Fruit fly (Drosophila melanogaster) whole organism, embryonic: ENCODE data around the gene CG9626.

Experiments
- Antp ChIP-seq: fragments of 200-800 bp; sonication (Bioruptor generic); optimal IDR thresholded peaks from 3 replicates; lab custom pipeline; 2016; ENCODE audit warnings: missing biosample characterization, missing genetic modification characterization
- C15 ChIP-seq: fragments of 200-800 bp; sonication (Bioruptor generic); IDR thresholded peaks from 3 replicates; pipeline ENCODE4 v1.3.6; 2022; ENCODE audit warnings: missing biosample characterization, missing genetic modification characterization
- CG10959 ChIP-seq: fragments of 200-800 bp; sonication (Bioruptor generic); IDR thresholded peaks from 2 replicates; pipeline ENCODE4 v1.3.6; 2022; ENCODE audit warnings: missing biosample characterization, missing genetic modification characterization
- CG11093 ChIP-seq: fragments of 200-800 bp; sonication (Bioruptor generic); IDR thresholded peaks from 3 replicates; pipeline ENCODE4 v1.3.6; 2022; ENCODE audit warnings: missing biosample characterization, missing genetic modification characterization
- CG12071 ChIP-seq: fragments of 200-800 bp; sonication (Bioruptor generic); optimal IDR thresholded peaks from 3 replicates; lab custom pipeline; 2018; ENCODE audit warnings: missing biosample characterization, mild to moderate bottlenecking, missing genetic modification characterization
- CG12104 ChIP-seq: fragments of 200-800 bp; sonication (Bioruptor generic); optimal IDR thresholded peaks from 3 replicates; lab custom pipeline; 2016; ENCODE audit warnings: missing biosample characterization, missing genetic modification characterization
- CG12155 ChIP-seq: fragments of 200-800 bp; sonication (Bioruptor generic); optimal IDR thresholded peaks from 3 replicates; lab custom pipeline; 2016; ENCODE audit warnings: missing biosample characterization, missing genetic modification characterization
- CG12659 ChIP-seq: fragments of 200-800 bp; sonication (Bioruptor generic); optimal IDR thresholded peaks from 3 replicates; lab custom pipeline; 2017; ENCODE audit warnings: mild to moderate bottlenecking, missing biosample characterization, missing genetic modification reagents, missing genetic modification characterization
- CG13624 ChIP-seq: fragments of 200-800 bp; sonication (Bioruptor generic); optimal IDR thresholded peaks from 2 replicates; lab custom pipeline; 2016; ENCODE audit warnings: missing biosample characterization, missing genetic modification characterization
- CG13894 ChIP-seq: fragments of 200-800 bp; sonication (Bioruptor generic); optimal IDR thresholded peaks from 3 replicates; lab custom pipeline; 2018; ENCODE audit warnings: missing biosample characterization, mild to moderate bottlenecking, missing genetic modification characterization, moderate library complexity
- CG14965 ChIP-seq: fragments of 200-800 bp; sonication (Bioruptor generic); optimal IDR thresholded peaks from 2 replicates; lab custom pipeline; 2016; ENCODE audit warnings: missing biosample characterization, missing genetic modification characterization, borderline replicate concordance
- CG15696 ChIP-seq: fragments of 200-800 bp; sonication (Bioruptor generic); optimal IDR thresholded peaks from 2 replicates; lab custom pipeline; 2019; ENCODE audit warnings: missing biosample characterization, mild to moderate bottlenecking, missing genetic modification characterization, moderate library complexity
- CG1602 ChIP-seq: fragments of 200-800 bp; sonication (Bioruptor generic); optimal IDR thresholded peaks from 3 replicates; lab custom pipeline; 2016; ENCODE audit warnings: missing biosample characterization, missing genetic modification characterization
- CG1647 ChIP-seq: fragments of 200-800 bp; sonication (Bioruptor generic); optimal IDR thresholded peaks from 3 replicates; lab custom pipeline; 2016; ENCODE audit warnings: missing biosample characterization, missing genetic modification characterization
- CG2712 ChIP-seq: fragments of 200-800 bp; optimal IDR thresholded peaks from 3 replicates; lab custom pipeline; 2019; ENCODE audit warnings: missing biosample characterization, mild to moderate bottlenecking, missing genetic modification characterization, moderate library complexity
- CG31224 ChIP-seq: fragments of 200-800 bp; sonication (Bioruptor generic); IDR thresholded peaks from 2 replicates; pipeline ENCODE4 v1.3.6; 2022; ENCODE audit warnings: missing biosample characterization, missing genetic modification characterization
- CG43689 ChIP-seq: fragments of 200-800 bp; sonication (Bioruptor generic); IDR thresholded peaks from 2 replicates; pipeline ENCODE4 v1.3.6; 2022; ENCODE audit warnings: missing biosample characterization, missing genetic modification characterization
- CG4707 ChIP-seq: fragments of 200-800 bp; sonication (Bioruptor generic); optimal IDR thresholded peaks from 2 replicates; lab custom pipeline; 2018; ENCODE audit warnings: missing biosample characterization, mild to moderate bottlenecking, missing genetic modification characterization, moderate library complexity
- CG7372 ChIP-seq: fragments of 200-800 bp; sonication (Bioruptor generic); IDR thresholded peaks from 2 replicates; pipeline ENCODE4 v1.3.6; 2022; ENCODE audit warnings: missing biosample characterization, missing genetic modification characterization
- CG7745 ChIP-seq: fragments of 200-800 bp; sonication (Bioruptor generic); optimal IDR thresholded peaks from 2 replicates; lab custom pipeline; 2018; ENCODE audit warnings: missing biosample characterization, mild to moderate bottlenecking, missing genetic modification characterization, moderate library complexity
- CG7963 ChIP-seq: fragments of 200-800 bp; sonication (Bioruptor generic); IDR thresholded peaks from 3 replicates; pipeline ENCODE4 v1.3.6; 2022; ENCODE audit warnings: missing biosample characterization, missing genetic modification characterization; ENCODE audit not compliant: partially characterized antibody
- CG8359 ChIP-seq: fragments of 200-800 bp; sonication (Bioruptor generic); optimal IDR thresholded peaks from 2 replicates; lab custom pipeline; 2017; ENCODE audit warnings: missing biosample characterization, mild to moderate bottlenecking, missing genetic modification characterization, borderline replicate concordance
- CG8388 ChIP-seq: fragments of 200-800 bp; sonication (Bioruptor generic); optimal IDR thresholded peaks from 2 replicates; lab custom pipeline; 2019; ENCODE audit warnings: missing biosample characterization, mild to moderate bottlenecking, missing genetic modification characterization, moderate library complexity
- CG9932 ChIP-seq: fragments of 200-800 bp; sonication (Bioruptor generic); IDR thresholded peaks from 2 replicates; pipeline ENCODE4 v1.3.6; 2022; ENCODE audit warnings: missing biosample characterization, missing genetic modification characterization
- Dp ChIP-seq: fragments of 200-800 bp; sonication (Bioruptor generic); optimal IDR thresholded peaks from 2 replicates; lab custom pipeline; 2018; ENCODE audit warnings: missing biosample characterization, mild to moderate bottlenecking, missing genetic modification characterization, moderate library complexity
- ERR ChIP-seq: fragments of 200-800 bp; sonication (Bioruptor generic); optimal IDR thresholded peaks from 2 replicates; lab custom pipeline; 2016; ENCODE audit warnings: missing biosample characterization, missing genetic modification characterization
- Lpt ChIP-seq: fragments of >200 bp; optimal IDR thresholded peaks from 2 replicates; lab custom pipeline; 2018; ENCODE audit warnings: missing biosample characterization, missing genetic modification characterization
- Max ChIP-seq: fragments of 200-800 bp; sonication (Bioruptor generic); optimal IDR thresholded peaks from 2 replicates; lab custom pipeline; 2016; ENCODE audit warnings: missing biosample characterization, mild to moderate bottlenecking, missing genetic modification characterization
- Nf-YB ChIP-seq: fragments of 200-800 bp; sonication (Bioruptor generic); optimal IDR thresholded peaks from 3 replicates; lab custom pipeline; 2019; ENCODE audit warnings: missing biosample characterization, mild to moderate bottlenecking, missing genetic modification characterization, moderate library complexity
- Opbp ChIP-seq: fragments of 200-800 bp; sonication (Bioruptor generic); IDR thresholded peaks from 3 replicates; pipeline ENCODE4 v1.3.6; 2022; ENCODE audit warnings: missing biosample characterization, missing genetic modification characterization; ENCODE audit not compliant: partially characterized antibody
- PHDP ChIP-seq: fragments of 200-800 bp; sonication (Bioruptor generic); optimal IDR thresholded peaks from 3 replicates; lab custom pipeline; 2018; ENCODE audit warnings: missing biosample characterization, mild to moderate bottlenecking, missing genetic modification characterization, moderate library complexity
- TFAM ChIP-seq: fragments of 200-800 bp; sonication (Bioruptor generic); optimal IDR thresholded peaks from 2 replicates; lab custom pipeline; 2017; ENCODE audit warnings: missing biosample characterization, missing genetic modification characterization, inconsistent platforms
- Vsx1 ChIP-seq: fragments of 200-800 bp; sonication (Bioruptor generic); optimal IDR thresholded peaks from 2 replicates; lab custom pipeline; 2017; ENCODE audit warnings: missing biosample characterization, mild to moderate bottlenecking, missing genetic modification characterization, missing genetic modification reagents
- ab ChIP-seq: fragments of 200-800 bp; sonication (Bioruptor generic); optimal IDR thresholded peaks from 2 replicates; lab custom pipeline; 2016; ENCODE audit warnings: missing biosample characterization, missing genetic modification characterization
- ato ChIP-seq: fragments of 200-800 bp; sonication (Bioruptor generic); IDR thresholded peaks from 2 replicates; pipeline ENCODE4 v1.3.6; 2022; ENCODE audit warnings: missing biosample characterization, missing genetic modification characterization; ENCODE audit not compliant: partially characterized antibody
- dan ChIP-seq: fragments of 200-800 bp; sonication (Bioruptor generic); IDR thresholded peaks from 2 replicates; pipeline ENCODE4 v1.3.6; 2022; ENCODE audit warnings: missing biosample characterization, missing genetic modification characterization
- dpn ChIP-seq, 2 experiments: fragments of 200-800 bp; sonication (Bioruptor generic); optimal IDR thresholded peaks; 3 replicates each; lab custom pipeline; 2016; ENCODE audit warnings: missing biosample characterization in 2 of 2, missing genetic modification characterization in 2 of 2
- emc ChIP-seq: fragments of 200-800 bp; sonication (Bioruptor generic); optimal IDR thresholded peaks from 2 replicates; lab custom pipeline; 2016; ENCODE audit warnings: missing biosample characterization, missing genetic modification characterization
- ewg ChIP-seq: fragments of 200-800 bp; sonication (Bioruptor generic); optimal IDR thresholded peaks from 3 replicates; lab custom pipeline; 2017; ENCODE audit warnings: mild to moderate bottlenecking, missing biosample characterization, missing genetic modification reagents, missing genetic modification characterization
- fd102C ChIP-seq: fragments of 200-800 bp; sonication (Bioruptor generic); optimal IDR thresholded peaks from 2 replicates; lab custom pipeline; 2018; ENCODE audit warnings: missing biosample characterization, mild to moderate bottlenecking, missing genetic modification characterization, moderate library complexity
- fd3F ChIP-seq: fragments of 200-800 bp; sonication (Bioruptor generic); optimal IDR thresholded peaks from 2 replicates; lab custom pipeline; 2018; ENCODE audit warnings: missing biosample characterization, mild to moderate bottlenecking, missing genetic modification characterization, moderate library complexity
- lbe ChIP-seq: fragments of 200-800 bp; sonication (Bioruptor generic); optimal IDR thresholded peaks from 2 replicates; lab custom pipeline; 2016; ENCODE audit warnings: missing biosample characterization, mild to moderate bottlenecking, missing genetic modification characterization
- mirr ChIP-seq: fragments of 200-800 bp; sonication (Bioruptor generic); optimal IDR thresholded peaks from 3 replicates; lab custom pipeline; 2018; ENCODE audit warnings: missing biosample characterization, mild to moderate bottlenecking, missing genetic modification characterization
- pb ChIP-seq: fragments of 200-800 bp; sonication (Bioruptor generic); optimal IDR thresholded peaks from 3 replicates; lab custom pipeline; 2016; ENCODE audit warnings: missing biosample characterization, missing genetic modification characterization
- pnt ChIP-seq: fragments of 200-800 bp; sonication (Bioruptor generic); optimal IDR thresholded peaks from 3 replicates; lab custom pipeline; 2016; ENCODE audit warnings: missing biosample characterization, missing genetic modification characterization
- rib ChIP-seq: fragments of 200-800 bp; sonication (Bioruptor generic); IDR thresholded peaks from 2 replicates; pipeline ENCODE4 v1.3.6; 2022; ENCODE audit warnings: missing biosample characterization, missing genetic modification characterization
- sisA ChIP-seq: fragments of 200-800 bp; sonication (Bioruptor generic); IDR thresholded peaks from 2 replicates; pipeline ENCODE4 v1.3.6; 2022; ENCODE audit warnings: missing biosample characterization, missing genetic modification characterization
- sob ChIP-seq: fragments of 200-800 bp; sonication (Bioruptor generic); IDR thresholded peaks from 2 replicates; pipeline ENCODE4 v1.3.6; 2022; ENCODE audit warnings: missing biosample characterization, missing genetic modification characterization
- tin ChIP-seq: fragments of 200-800 bp; sonication (Bioruptor generic); optimal IDR thresholded peaks from 3 replicates; lab custom pipeline; 2016; ENCODE audit warnings: missing biosample characterization, missing genetic modification characterization
- toy ChIP-seq: fragments of 200-800 bp; sonication (Bioruptor generic); IDR thresholded peaks from 2 replicates; pipeline ENCODE4 v1.3.6; 2022; ENCODE audit warnings: missing biosample characterization, missing genetic modification characterization
- ttk ChIP-seq: fragments of 200-800 bp; sonication (Bioruptor generic); IDR thresholded peaks from 2 replicates; pipeline ENCODE4 v2.1.2; 2022; ENCODE audit warnings: missing biosample characterization, missing genetic modification characterization
- vvl ChIP-seq: fragments of 200-800 bp; sonication (Bioruptor generic); IDR thresholded peaks from 2 replicates; pipeline ENCODE4 v1.3.6; 2022; ENCODE audit warnings: missing biosample characterization, missing genetic modification characterization

Gene CG9626

DNA sequence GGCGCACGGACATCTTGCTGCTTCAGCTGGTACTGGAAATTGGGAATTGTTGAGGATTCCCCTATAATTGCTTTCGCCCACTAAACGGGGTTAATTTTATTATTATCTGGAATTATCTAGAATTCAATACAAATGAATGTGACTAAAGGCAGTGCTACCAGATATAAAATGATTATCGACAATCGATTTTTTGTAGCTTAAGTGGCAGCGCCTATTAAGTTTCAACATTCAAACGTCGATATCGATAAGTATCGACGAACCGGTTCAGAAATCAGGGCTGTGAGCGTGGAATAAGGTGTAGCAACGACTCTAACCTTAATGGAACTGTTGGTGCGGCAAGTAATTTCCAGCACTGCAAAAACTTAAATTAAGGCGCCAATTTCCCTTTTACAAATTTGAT, 4.3 kb upstream of the CG9626 start, which contains the start of gene Sgt1 (continued):
- TF ChIP-seq vvl (GFP tag; lab: Robert Waterston, UW) (peak; percentile 57), CG31224 (GFP tag; lab: Robert Waterston, UW) (no peak), Antp (GFP tag; lab: Kevin White, UChicago) (peak; percentile 65), C15 (GFP tag; lab: Robert Waterston, UW) (no peak), CG7372 (GFP tag; lab: Robert Waterston, UW) (no peak), rib (GFP tag; lab: Robert Waterston, UW) (no peak), CG12104 (no peak), PHDP (tag; lab: Kevin White, UChicago) (peak; percentile 6), CG1602 (GFP tag; lab: Kevin White, UChicago) (no peak), CG7745 (peak; percentile 29), Max (GFP tag; lab: Kevin White, UChicago) (peak; percentile 34), ewg (GFP tag; lab: Kevin White, UChicago) (no peak), CG43689 (GFP tag; lab: Robert Waterston, UW) (no peak), pb (GFP tag; lab: Kevin White, UChicago) (no peak), CG15696 (no peak), emc (no peak), CG12071 (GFP tag; lab: Kevin White, UChicago) (no peak), CG8359 (GFP tag; lab: Kevin White, UChicago) (no peak), CG12659 (GFP tag; lab: Kevin White, UChicago) (peak; percentile 84), TFAM (GFP tag; lab: Kevin White, UChicago) (no peak), CG9932 (peak; percentile 78), mirr (GFP tag; lab: Kevin White, UChicago) (no peak), sob (GFP tag; lab: Robert Waterston, UW) (peak; percentile 68), CG11093 (no peak), ttk (no peak), CG7963 (GFP tag; lab: Robert Waterston, UW) (peak; percentile 91), CG4707 (GFP tag; lab: Kevin White, UChicago) (no peak), Dp (GFP tag; lab: Kevin White, UChicago) (peak; percentile 100), pnt (GFP tag; lab: Kevin White, UChicago) (no peak), Nf-YB (GFP tag; lab: Kevin White, UChicago) (no peak), fd102C (GFP tag; lab: Kevin White, UChicago) (no peak), CG1647 (GFP tag; lab: Kevin White, UChicago) (no peak), CG12155 (peak; percentile 44), ERR (GFP tag; lab: Kevin White, UChicago) (peak; percentile 51), sisA (no peak), CG14965 (no peak), fd3F (GFP tag; lab: Kevin White, UChicago) (no peak), Lpt (no peak), Vsx1 (no peak), dpn (GFP tag; optimal IDR thresholded peaks at IDR 0.05; lab: Kevin White, UChicago) (peak; percentile 34 to 68), tin (peak; percentile 23), CG13624 (GFP tag; lab: Kevin White, UChicago) (peak; percentile 72), CG2712 (tag; lab: Kevin White, UChicago) (peak; percentile 56), dan (no peak), CG10959 (GFP tag; lab: Robert Waterston, UW) (no peak), CG13894 (tag; lab: Kevin White, UChicago) (no peak), CG8388 (GFP tag; lab: Kevin White, UChicago) (no peak), lbe (no peak), ab (GFP tag; lab: Kevin White, UChicago) (peak; percentile 10), Opbp (peak; percentile 82; the same call in 2 of the 3 replicates), toy (GFP tag; lab: Robert Waterston, UW) (no peak), ato (GFP tag; lab: Robert Waterston, UW) (peak; percentile 99)
